Fruit fly (Drosophila melanogaster): ENCODE measurements around the gene CG45488.
"Not testable (repeated sequence)": the region's sequence is repeated elsewhere in the genome, so short reads cannot be mapped to it uniquely, and the experiment has no call there.

dm6 chrX:19915181-19915580, 5.1 kb downstream of the CG45488 start, which contains the start of gene CG45487:
- not testable (repeated sequence) for TF ChIP-seq psq, Myc, h, Sin3A (optimal IDR thresholded peaks at IDR 0.05)

All from Kc167 (cell line).